Worm (Caenorhabditis elegans): Measurements from ENCODE around the gene T28A11.22.

DNA sequence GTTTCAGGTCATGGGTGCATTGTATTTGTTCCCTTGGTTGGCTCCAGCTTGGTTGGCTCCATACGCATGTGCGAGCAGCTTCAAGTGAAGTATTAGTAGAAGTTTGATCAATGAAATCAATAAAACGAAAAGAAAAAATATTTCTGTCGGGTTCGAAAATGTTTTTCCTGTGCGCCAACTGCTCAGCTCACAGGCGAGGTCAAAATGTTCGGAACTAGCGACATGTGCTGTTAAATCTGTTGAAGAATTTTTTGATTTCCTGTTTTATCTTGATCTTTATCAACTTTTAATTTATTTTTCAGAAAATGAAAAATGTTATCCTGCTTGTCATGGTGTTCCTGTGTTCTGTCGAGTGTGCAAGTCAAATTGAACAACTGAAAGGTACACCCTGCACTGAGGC lies 24.1 kb downstream of the T28A11.22 start, which contains the start of gene T28A11.25:
- TF ChIP-seq mdl-1 (tag; optimal IDR thresholded peaks at IDR 0.05) (no peak), snpc-4 (tag; optimal IDR thresholded peaks at IDR 0.05) (no peak), nhr-28 (tag; optimal IDR thresholded peaks at IDR 0.05) (no peak), pqm-1 (tag; optimal IDR thresholded peaks at IDR 0.05) (no peak), ZK546.5 (tag; optimal IDR thresholded peaks at IDR 0.05) (no peak), unc-130 (GFP tag; optimal IDR thresholded peaks at IDR 0.05) (no peak), nhr-76 (tag; optimal IDR thresholded peaks at IDR 0.05) (no peak), ceh-82 (tag; optimal IDR thresholded peaks at IDR 0.05) (no peak), ama-1 (optimal IDR thresholded peaks at IDR 0.05) (no peak)
